Fruit fly (Drosophila melanogaster) whole organism: ENCODE data around the gene Acsx1R.

Experiments
- EcR ChIP-seq, 2 experiments: fragments of >200 bp; optimal IDR thresholded peaks; 2 replicates each; lab custom pipeline; 2017; ENCODE audit warnings: missing biosample characterization in 2 of 2, missing genetic modification characterization in 2 of 2, missing genetic modification reagents in 2 of 2
- psq ChIP-seq: fragments of >200 bp; optimal IDR thresholded peaks from 2 replicates; lab custom pipeline; 2017
- usp ChIP-seq: fragments of >200 bp; optimal IDR thresholded peaks from 2 replicates; lab custom pipeline; 2017; ENCODE audit warnings: missing biosample characterization, missing genetic modification characterization, mixed read lengths

- no peak for TF ChIP-seq usp (GFP tag; lab: Kevin White, UChicago)
- TF ChIP-seq EcR (GFP tag; optimal IDR thresholded peaks at IDR 0.05; lab: Kevin White, UChicago) = no peak
- TF ChIP-seq psq (lab: Kevin White, UChicago) = no peak
Measured at dm6 chr3R:19792697-19793096, 15.6 kb upstream of the Acsx1R start.
